Fruit fly (Drosophila melanogaster) Kc167 (cell line): ENCODE results near the gene Nthl1.

Experiments used
- Myc ChIP-seq: fragments of >200 bp; optimal IDR thresholded peaks from 2 replicates; lab custom pipeline; 2017; ENCODE audit warnings: missing external identifiers
- Sin3A ChIP-seq: fragments of >200 bp; optimal IDR thresholded peaks from 2 replicates; lab custom pipeline; 2018; ENCODE audit warnings: missing external identifiers
- h ChIP-seq: fragments of >200 bp; optimal IDR thresholded peaks from 3 replicates; lab custom pipeline; 2018; ENCODE audit warnings: missing external identifiers
- insv ChIP-seq: fragments of >200 bp; optimal IDR thresholded peaks from 3 replicates; lab custom pipeline; 2018; ENCODE audit warnings: missing external identifiers
- psq ChIP-seq: fragments of >200 bp; optimal IDR thresholded peaks from 2 replicates; lab custom pipeline; 2017; ENCODE audit warnings: missing external identifiers
- ttk ChIP-seq: sonication (Bioruptor generic); optimal IDR thresholded peaks from 2 replicates; lab custom pipeline; 2017; ENCODE audit warnings: missing external identifiers

Nthl1 gene

DNA sequence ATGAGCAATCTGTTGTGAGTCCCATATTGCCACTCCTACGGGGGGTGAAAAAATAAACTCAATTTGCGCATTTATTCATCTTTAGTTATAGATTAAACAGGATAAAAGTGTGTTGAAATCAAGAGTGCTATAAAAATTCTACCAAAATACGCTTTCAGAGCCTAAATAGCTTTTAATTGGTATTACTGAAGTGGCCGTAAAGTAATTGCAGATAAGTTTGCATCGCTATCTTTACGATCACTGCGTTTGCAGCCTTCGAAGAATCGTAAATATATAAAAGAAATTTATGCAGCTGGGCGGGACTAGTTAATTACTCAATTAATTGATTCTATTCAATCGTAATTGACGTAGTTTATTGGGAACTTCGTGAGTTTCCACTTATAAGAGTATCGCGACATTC, 40.4 kb downstream of the Nthl1 start:
- TF ChIP-seq ttk (lab: Kevin White, UChicago), result no peak

DNA sequence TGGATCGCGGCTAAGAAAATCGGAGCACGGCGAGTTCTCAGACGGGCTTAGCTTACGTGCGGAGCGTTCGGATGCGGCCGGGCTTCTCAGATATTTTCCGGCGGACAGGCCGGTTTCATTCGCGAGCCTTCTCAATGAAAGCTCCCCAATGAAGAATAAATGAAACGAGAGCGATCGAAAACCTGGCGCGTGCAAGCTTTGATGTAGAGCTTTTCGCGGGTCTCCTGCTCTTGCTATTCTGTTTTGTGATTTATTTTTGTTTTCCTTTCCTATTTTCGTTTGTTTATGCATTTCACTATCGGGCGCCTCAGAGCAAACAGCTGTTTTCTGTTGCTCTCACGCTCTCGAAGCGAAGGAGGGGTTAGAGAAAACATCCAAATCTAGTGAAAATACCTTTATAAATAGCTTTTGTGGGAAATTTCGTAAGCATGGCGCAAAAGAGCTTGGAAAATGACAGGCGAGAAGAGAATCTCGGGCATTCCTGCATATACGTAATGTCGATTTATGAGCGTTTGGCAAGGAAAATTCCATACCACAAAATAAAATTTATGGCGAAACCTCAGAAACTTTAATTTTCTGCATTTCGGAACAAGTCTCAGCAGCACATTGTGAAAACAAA, 41.7 kb downstream of the Nthl1 start:
- TF ChIP-seq insv (lab: Kevin White, UChicago), result no peak
- no peak for TF ChIP-seq psq (lab: Kevin White, UChicago)
- TF ChIP-seq h, result no peak

DNA sequence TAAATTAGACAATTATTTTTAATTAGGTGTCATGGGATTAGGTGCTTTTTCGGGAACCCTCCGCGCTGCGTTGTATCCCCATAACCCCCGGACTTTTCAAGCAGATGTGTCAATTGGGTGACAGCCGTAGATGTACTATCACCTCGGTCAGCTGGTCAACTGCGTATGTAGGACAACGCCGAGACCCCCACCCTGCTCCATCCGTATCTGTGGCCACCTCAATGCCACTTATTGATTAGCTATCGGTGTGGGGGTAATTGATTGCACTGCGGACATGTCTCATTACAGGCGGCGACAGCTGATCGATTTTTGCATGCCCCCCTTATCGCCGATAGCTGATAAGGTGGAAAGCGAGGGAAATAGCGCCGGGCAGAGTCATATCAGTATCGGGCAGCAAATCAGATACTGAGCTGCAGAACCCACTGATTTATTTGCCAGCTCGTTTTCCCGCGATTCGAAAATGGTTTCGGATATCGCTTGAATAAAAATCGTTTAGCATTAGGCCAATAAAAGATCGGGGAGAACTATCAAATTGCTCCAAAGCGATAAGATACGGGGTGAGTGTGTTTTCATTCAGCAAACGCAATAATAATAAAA, 43.9 kb downstream of the Nthl1 start:
- no peak for TF ChIP-seq Myc (lab: Kevin White, UChicago)
- TF ChIP-seq h, result no peak
- no peak for TF ChIP-seq psq (lab: Kevin White, UChicago)
- TF ChIP-seq insv (lab: Kevin White, UChicago), result no peak
- TF ChIP-seq ttk (lab: Kevin White, UChicago), result no peak
- no peak for TF ChIP-seq Sin3A (lab: Kevin White, UChicago)

DNA sequence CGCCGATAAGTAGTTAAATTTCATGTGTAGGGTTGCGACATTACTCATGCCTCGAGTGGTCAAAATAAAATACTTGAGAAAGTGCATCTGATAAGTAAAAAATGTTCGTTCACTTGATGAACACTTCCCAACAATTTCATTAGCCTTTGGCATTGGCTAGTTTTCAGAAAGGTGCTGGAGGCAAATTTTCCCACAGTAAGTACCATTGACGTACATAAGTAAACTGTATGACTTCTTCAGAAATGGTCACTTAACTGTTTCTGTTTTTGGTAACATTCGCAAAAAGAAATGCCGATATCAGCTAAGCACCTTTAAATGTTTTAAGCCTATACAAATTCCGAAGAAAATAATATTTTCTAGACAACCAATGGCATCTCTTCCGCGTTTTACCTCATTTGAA, 44.6 kb downstream of the Nthl1 start:
- TF ChIP-seq psq (lab: Kevin White, UChicago), result no peak
- TF ChIP-seq ttk (lab: Kevin White, UChicago), result no peak
- no peak for TF ChIP-seq Sin3A (lab: Kevin White, UChicago)
- no peak for TF ChIP-seq h
- no peak for TF ChIP-seq insv (lab: Kevin White, UChicago)
- TF ChIP-seq Myc (lab: Kevin White, UChicago), result no peak

DNA sequence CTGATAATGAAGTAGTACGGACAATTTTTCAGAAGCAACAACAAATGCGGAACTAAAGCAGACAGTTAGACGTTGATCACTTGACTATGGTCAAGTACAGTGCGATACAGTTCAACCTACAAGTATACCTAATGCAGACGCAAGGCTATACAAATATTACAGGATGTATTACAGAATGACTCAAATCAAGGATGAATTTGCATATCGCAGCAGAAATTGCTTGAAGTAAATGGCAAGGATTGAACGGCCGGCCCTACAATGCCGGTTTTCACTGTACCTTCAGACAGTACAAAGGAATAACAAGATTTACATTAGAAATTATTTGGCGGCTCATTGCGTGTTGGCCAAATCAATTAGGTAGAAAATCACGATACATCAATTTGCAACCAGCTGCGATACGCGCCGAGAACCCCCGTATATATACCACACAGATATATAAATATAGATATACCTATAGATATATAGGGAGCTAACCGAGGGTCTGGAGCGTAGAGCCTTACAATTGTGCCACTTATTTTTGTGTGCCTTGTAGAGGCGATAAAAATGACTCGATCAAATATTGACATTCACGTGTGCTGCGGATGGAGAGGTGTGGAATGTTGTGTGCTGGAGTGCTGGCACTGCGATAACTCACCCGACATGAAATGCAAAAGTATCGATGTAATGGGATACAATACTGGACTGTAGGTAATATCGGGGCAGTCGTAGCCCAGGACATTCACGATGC, 46.1 kb downstream of the Nthl1 start:
- no peak for TF ChIP-seq insv (lab: Kevin White, UChicago)
- no peak for TF ChIP-seq Myc (lab: Kevin White, UChicago)
- no peak for TF ChIP-seq Sin3A (lab: Kevin White, UChicago)
- TF ChIP-seq ttk (lab: Kevin White, UChicago), result no peak
- TF ChIP-seq psq (lab: Kevin White, UChicago), result no peak
- no peak for TF ChIP-seq h

DNA sequence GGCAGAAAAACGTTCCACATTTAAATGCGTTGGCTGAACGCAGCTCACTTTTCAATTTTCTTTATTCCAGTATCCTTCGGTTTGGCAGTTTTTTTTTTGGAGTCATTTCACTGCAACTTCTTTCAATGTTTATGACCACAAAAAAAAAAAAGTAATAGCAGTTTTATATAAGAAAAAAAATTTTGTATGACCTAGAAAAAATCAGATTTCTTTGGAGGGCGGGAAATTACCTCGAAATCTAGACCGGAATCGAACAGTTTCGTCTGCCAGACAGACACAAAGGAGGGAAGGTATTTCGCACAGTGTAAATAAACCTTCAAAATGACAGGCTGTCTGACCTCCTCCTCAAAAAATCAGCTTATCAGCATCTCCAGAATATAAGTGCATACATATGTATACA, 47.2 kb downstream of the Nthl1 start:
- TF ChIP-seq psq (lab: Kevin White, UChicago) (no peak), Sin3A (lab: Kevin White, UChicago) (no peak), ttk (lab: Kevin White, UChicago) (no peak), Myc (lab: Kevin White, UChicago) (no peak), insv (lab: Kevin White, UChicago) (no peak), h (no peak)

DNA sequence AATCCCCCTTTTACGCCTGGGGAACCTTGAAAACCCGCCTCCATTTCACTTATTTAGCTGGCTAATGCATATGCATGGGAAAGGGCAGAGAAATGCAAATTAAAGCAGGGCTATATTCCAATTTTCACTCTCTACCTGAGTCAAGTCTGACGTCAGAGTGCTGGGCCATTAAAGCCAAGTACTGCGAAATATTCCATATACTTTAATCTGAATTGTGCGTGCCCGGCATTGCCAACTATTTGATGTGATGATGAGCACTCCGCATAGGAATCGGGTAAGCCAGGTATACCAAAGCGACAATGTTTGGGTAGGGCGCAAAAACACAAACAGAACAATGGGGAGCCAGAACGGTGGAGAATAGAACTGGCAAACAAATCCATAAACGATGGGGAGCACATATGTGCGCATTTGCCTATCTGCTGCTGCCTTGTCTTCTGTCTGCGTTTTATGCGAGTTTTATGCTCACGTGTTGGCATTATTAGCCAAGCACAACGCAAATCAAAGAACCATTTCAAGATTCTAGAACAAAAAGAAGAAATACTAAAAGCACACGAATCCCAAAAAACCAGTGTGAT, 48.0 kb downstream of the Nthl1 start:
- TF ChIP-seq h, result no peak
- TF ChIP-seq Myc (lab: Kevin White, UChicago), result no peak
- TF ChIP-seq ttk (lab: Kevin White, UChicago), result no peak
- TF ChIP-seq insv (lab: Kevin White, UChicago), result no peak
- no peak for TF ChIP-seq psq (lab: Kevin White, UChicago)
- no peak for TF ChIP-seq Sin3A (lab: Kevin White, UChicago)

DNA sequence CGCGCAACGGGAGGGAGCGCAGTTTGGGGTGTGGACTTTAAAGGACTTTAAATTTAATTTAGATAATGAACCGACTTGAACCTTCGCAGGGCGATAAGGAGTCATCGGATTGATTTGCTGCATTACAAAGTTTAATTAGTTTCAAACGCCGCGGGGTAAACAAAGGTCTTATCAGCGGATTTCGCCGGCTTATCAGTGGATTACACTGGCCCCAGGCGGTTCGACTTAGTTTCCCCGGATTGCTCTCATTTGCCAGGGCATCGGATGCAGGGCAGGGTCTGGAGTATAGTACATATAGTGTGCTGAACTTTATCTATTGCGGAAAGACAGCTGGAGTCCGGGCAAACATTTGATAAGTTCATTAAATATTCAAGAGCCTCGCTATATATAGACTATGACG, 49.2 kb downstream of the Nthl1 start:
- TF ChIP-seq ttk (lab: Kevin White, UChicago) (no peak), psq (lab: Kevin White, UChicago) (no peak), insv (lab: Kevin White, UChicago) (no peak), Myc (lab: Kevin White, UChicago) (no peak), Sin3A (lab: Kevin White, UChicago) (no peak), h (no peak)

DNA sequence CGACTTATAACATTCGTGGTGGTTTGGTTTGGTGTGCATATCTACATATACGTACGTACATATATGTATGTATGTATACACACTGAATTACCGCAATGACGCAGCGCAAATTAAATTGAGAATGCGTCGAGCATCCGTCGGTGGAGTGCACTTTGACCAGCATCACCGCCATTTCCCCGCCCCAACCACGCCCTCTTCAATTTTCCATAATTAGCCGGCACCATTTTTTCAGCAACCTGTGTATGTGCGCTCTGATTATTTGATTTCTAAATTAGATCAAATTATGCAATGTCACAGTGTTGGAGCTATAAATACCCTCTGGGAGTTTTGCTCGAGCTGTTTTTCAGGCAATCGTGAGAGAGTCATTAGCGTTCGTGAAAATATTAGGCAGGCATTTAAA, 49.6 kb downstream of the Nthl1 start:
- TF ChIP-seq h (no peak), ttk (lab: Kevin White, UChicago) (no peak), Myc (lab: Kevin White, UChicago) (no peak), Sin3A (lab: Kevin White, UChicago) (no peak), psq (lab: Kevin White, UChicago) (no peak), insv (lab: Kevin White, UChicago) (no peak)
